Worm (Caenorhabditis elegans): Measurements from ENCODE around the gene chin-1.

ce11 chrIII:1004464-1004863 is 32.5 kb downstream of the chin-1 start:
- no peak for TF ChIP-seq hlh-6 (tag; optimal IDR thresholded peaks at IDR 0.05)
- TF ChIP-seq dmd-4 (tag; optimal IDR thresholded peaks at IDR 0.05; ENCODE audit: borderline replicate concordance): no peak
- TF ChIP-seq nhr-11 (tag; optimal IDR thresholded peaks at IDR 0.05): no peak
- TF ChIP-seq ets-4 (tag; optimal IDR thresholded peaks at IDR 0.05): no peak
- no peak for TF ChIP-seq C38D4.7 (GFP tag; optimal IDR thresholded peaks at IDR 0.05)
- TF ChIP-seq T23F11.4 (GFP tag; optimal IDR thresholded peaks at IDR 0.05): no peak
- TF ChIP-seq hlh-30 (tag; optimal IDR thresholded peaks at IDR 0.05; ENCODE audit: insufficient read depth): no peak
- no peak for TF ChIP-seq fkh-6 (tag; optimal IDR thresholded peaks at IDR 0.05)
- TF ChIP-seq npax-4 (tag; optimal IDR thresholded peaks at IDR 0.05): no peak
- TF ChIP-seq sox-2 (GFP tag; IDR thresholded peaks at IDR 0.05): no peak
- no peak for TF ChIP-seq gmeb-2 (tag; optimal IDR thresholded peaks at IDR 0.05)
- no peak for TF ChIP-seq ceh-48 (tag; optimal IDR thresholded peaks at IDR 0.05)
